Fruit fly (Drosophila melanogaster): Measurements from ENCODE around the gene Shawn.

- TF ChIP-seq EcR (GFP tag; optimal IDR thresholded peaks at IDR 0.05): no peak
- no peak for TF ChIP-seq pan (optimal IDR thresholded peaks at IDR 0.05)
- no peak for TF ChIP-seq usp (GFP tag; optimal IDR thresholded peaks at IDR 0.05)
Measured at dm6 chrX:19637002-19637420, 25.7 kb downstream of the Shawn start.
